Fruit fly (Drosophila melanogaster) whole organism, embryonic: ENCODE measurements around the gene Ir93a.

ENCODE experiments used
- CG10209 ChIP-seq: fragments of 200-800 bp; sonication (Bioruptor generic); optimal IDR thresholded peaks from 3 replicates; lab custom pipeline; 2017; ENCODE audit warnings: missing biosample characterization, mild to moderate bottlenecking, missing genetic modification characterization, missing genetic modification reagents
- CG11247 ChIP-seq: fragments of 200-800 bp; sonication (Bioruptor generic); IDR thresholded peaks from 2 replicates; pipeline ENCODE4 v1.3.6; 2022; ENCODE audit warnings: missing biosample characterization, missing genetic modification characterization
- CG11695 ChIP-seq: fragments of 200-800 bp; sonication (Bioruptor generic); IDR thresholded peaks from 3 replicates; pipeline ENCODE4 v1.3.6; 2022; ENCODE audit warnings: missing biosample characterization, missing genetic modification characterization
- CG12219 ChIP-seq: fragments of 200-800 bp; sonication (Bioruptor generic); optimal IDR thresholded peaks from 3 replicates; lab custom pipeline; 2018; ENCODE audit warnings: missing biosample characterization, mild to moderate bottlenecking, missing genetic modification characterization
- CG12942 ChIP-seq: fragments of 200-800 bp; sonication (Bioruptor generic); optimal IDR thresholded peaks from 3 replicates; lab custom pipeline; 2016; ENCODE audit warnings: missing biosample characterization, missing genetic modification characterization
- CG13296 ChIP-seq: fragments of 200-800 bp; sonication (Bioruptor generic); optimal IDR thresholded peaks from 3 replicates; lab custom pipeline; 2018; ENCODE audit warnings: missing biosample characterization, mild to moderate bottlenecking, missing genetic modification characterization
- CG14014 ChIP-seq: fragments of 200-800 bp; sonication (Bioruptor generic); IDR thresholded peaks from 2 replicates; pipeline ENCODE4 v1.3.6; 2022; ENCODE audit warnings: missing biosample characterization, missing genetic modification characterization
- CG14441 ChIP-seq: fragments of 200-800 bp; sonication (Bioruptor generic); IDR thresholded peaks from 2 replicates; pipeline ENCODE4 v1.3.6; 2022; ENCODE audit warnings: missing biosample characterization, missing genetic modification characterization
- CG1602 ChIP-seq: fragments of 200-800 bp; sonication (Bioruptor generic); optimal IDR thresholded peaks from 3 replicates; lab custom pipeline; 2016; ENCODE audit warnings: missing biosample characterization, missing genetic modification characterization
- CG16863 ChIP-seq: fragments of 200-800 bp; sonication (Bioruptor generic); optimal IDR thresholded peaks from 3 replicates; lab custom pipeline; 2016; ENCODE audit warnings: missing biosample characterization, missing genetic modification characterization
- CG18011 ChIP-seq: fragments of 200-800 bp; sonication (Bioruptor generic); optimal IDR thresholded peaks from 2 replicates; lab custom pipeline; 2017; ENCODE audit warnings: missing biosample characterization, missing genetic modification characterization, mild to moderate bottlenecking, moderate library complexity, missing genotype
- CG3065 ChIP-seq: fragments of 200-800 bp; sonication (Bioruptor generic); optimal IDR thresholded peaks from 2 replicates; lab custom pipeline; 2016; ENCODE audit warnings: missing biosample characterization, missing genetic modification characterization
- CG31441 ChIP-seq: fragments of 200-800 bp; sonication (Bioruptor generic); IDR thresholded peaks from 2 replicates; pipeline ENCODE4 v1.3.6; 2022; ENCODE audit warnings: missing biosample characterization, missing genetic modification characterization
- CG34376 ChIP-seq: fragments of 200-800 bp; sonication (Bioruptor generic); optimal IDR thresholded peaks from 2 replicates; lab custom pipeline; 2018; ENCODE audit warnings: missing biosample characterization, mild to moderate bottlenecking, missing genetic modification characterization
- CG4328 ChIP-seq: fragments of 200-800 bp; sonication (Bioruptor generic); optimal IDR thresholded peaks from 3 replicates; lab custom pipeline; 2017; ENCODE audit warnings: missing biosample characterization, missing genetic modification reagents, missing genetic modification characterization
- CG6254 ChIP-seq: fragments of 200-800 bp; sonication (Bioruptor generic); optimal IDR thresholded peaks from 3 replicates; lab custom pipeline; 2017; ENCODE audit warnings: mild to moderate bottlenecking, missing biosample characterization, missing genetic modification reagents, missing genetic modification characterization
- CG7357 ChIP-seq: fragments of 200-800 bp; sonication (Bioruptor generic); IDR thresholded peaks from 3 replicates; pipeline ENCODE4 v1.3.6; 2022; ENCODE audit warnings: missing biosample characterization, missing genetic modification characterization
- CG8281 ChIP-seq: fragments of 200-800 bp; sonication (Bioruptor generic); optimal IDR thresholded peaks from 2 replicates; lab custom pipeline; 2018; ENCODE audit warnings: missing biosample characterization, mild to moderate bottlenecking, missing genetic modification characterization, moderate library complexity
- CG8388 ChIP-seq: fragments of 200-800 bp; sonication (Bioruptor generic); optimal IDR thresholded peaks from 2 replicates; lab custom pipeline; 2019; ENCODE audit warnings: missing biosample characterization, mild to moderate bottlenecking, missing genetic modification characterization, moderate library complexity
- CG9727 ChIP-seq: fragments of 200-800 bp; sonication (Bioruptor generic); optimal IDR thresholded peaks from 3 replicates; lab custom pipeline; 2017; ENCODE audit warnings: missing biosample characterization, mild to moderate bottlenecking, missing genetic modification characterization
- D19A ChIP-seq: fragments of 200-800 bp; optimal IDR thresholded peaks from 3 replicates; lab custom pipeline; 2019; ENCODE audit warnings: missing biosample characterization, mild to moderate bottlenecking, missing genetic modification characterization, moderate library complexity
- D19B ChIP-seq: fragments of 200-800 bp; sonication (Bioruptor generic); optimal IDR thresholded peaks from 2 replicates; lab custom pipeline; 2017; ENCODE audit warnings: missing biosample characterization, mild to moderate bottlenecking, missing genetic modification characterization
- Dad ChIP-seq: fragments of 200-800 bp; sonication (Bioruptor generic); optimal IDR thresholded peaks from 3 replicates; lab custom pipeline; 2016; ENCODE audit warnings: missing biosample characterization, missing genetic modification characterization
- E2f1 ChIP-seq: fragments of 200-800 bp; sonication (Bioruptor generic); IDR thresholded peaks from 2 replicates; pipeline ENCODE4 v1.3.6; 2022; ENCODE audit warnings: missing biosample characterization, missing genetic modification characterization
- E2f2 ChIP-seq: fragments of 200-800 bp; sonication (Bioruptor generic); IDR thresholded peaks from 2 replicates; pipeline ENCODE4 v1.3.6; 2022; ENCODE audit warnings: missing biosample characterization, missing genetic modification characterization
- Fer3 ChIP-seq: fragments of 200-800 bp; sonication (Bioruptor generic); optimal IDR thresholded peaks from 2 replicates; lab custom pipeline; 2018; ENCODE audit warnings: missing biosample characterization, mild to moderate bottlenecking, missing genetic modification characterization, moderate library complexity
- GATAe ChIP-seq: fragments of 200-800 bp; sonication (Bioruptor generic); conservative IDR thresholded peaks from 2 replicates; pipeline ENCODE4 v1.3.6; 2022; ENCODE audit warnings: missing biosample characterization, missing genetic modification characterization
- Hmr ChIP-seq: fragments of 200-800 bp; sonication (Bioruptor generic); optimal IDR thresholded peaks from 3 replicates; lab custom pipeline; 2017; ENCODE audit warnings: mild to moderate bottlenecking, missing biosample characterization, missing genetic modification reagents, missing genetic modification characterization
- Myb ChIP-seq: fragments of 200-800 bp; sonication (Bioruptor generic); optimal IDR thresholded peaks from 2 replicates; lab custom pipeline; 2016; ENCODE audit warnings: missing biosample characterization, missing genetic modification characterization
- Pdp1 ChIP-seq, 2 experiments: fragments of 200-800 bp; sonication (Bioruptor generic); optimal IDR thresholded peaks; 3 replicates each; lab custom pipeline; 2016; ENCODE audit warnings: missing biosample characterization in 2 of 2, missing genetic modification characterization in 2 of 2, mild to moderate bottlenecking in 1 of 2, moderate library complexity in 1 of 2
- ap ChIP-seq: fragments of 200-800 bp; sonication (Bioruptor generic); IDR thresholded peaks from 2 replicates; pipeline ENCODE4 v1.3.6; 2022; ENCODE audit warnings: missing biosample characterization, missing genetic modification characterization
- btn ChIP-seq: fragments of 200-800 bp; sonication (Bioruptor generic); optimal IDR thresholded peaks from 2 replicates; lab custom pipeline; 2016; ENCODE audit warnings: missing biosample characterization, missing genetic modification characterization
- cg ChIP-seq: fragments of 200-800 bp; sonication (Bioruptor generic); optimal IDR thresholded peaks from 3 replicates; lab custom pipeline; 2019; ENCODE audit warnings: missing biosample characterization, mild to moderate bottlenecking, missing genetic modification characterization, moderate library complexity
- chm ChIP-seq: fragments of 200-800 bp; sonication (Bioruptor generic); IDR thresholded peaks from 2 replicates; pipeline ENCODE4 v1.3.6; 2022; ENCODE audit warnings: missing biosample characterization, missing genetic modification characterization
- chn ChIP-seq: fragments of 200-800 bp; sonication (Bioruptor generic); optimal IDR thresholded peaks from 2 replicates; lab custom pipeline; 2016; ENCODE audit warnings: missing biosample characterization, missing genetic modification characterization
- dimm ChIP-seq: fragments of 200-800 bp; sonication (Bioruptor generic); IDR thresholded peaks from 2 replicates; pipeline ENCODE4 v1.3.6; 2022; ENCODE audit warnings: missing biosample characterization, missing genetic modification characterization
- dmrt99B ChIP-seq: fragments of 200-800 bp; sonication (Bioruptor generic); optimal IDR thresholded peaks from 2 replicates; lab custom pipeline; 2018; ENCODE audit warnings: missing biosample characterization, mild to moderate bottlenecking, missing genetic modification characterization, moderate library complexity
- exex ChIP-seq: fragments of 200-800 bp; sonication (Bioruptor generic); optimal IDR thresholded peaks from 4 replicates; lab custom pipeline; 2018; ENCODE audit warnings: missing biosample characterization, mild to moderate bottlenecking, missing genetic modification characterization, moderate library complexity
- fru ChIP-seq: fragments of >200 bp; optimal IDR thresholded peaks from 2 replicates; lab custom pipeline; 2017
- gcm2 ChIP-seq: fragments of 200-800 bp; sonication (Bioruptor generic); optimal IDR thresholded peaks from 2 replicates; lab custom pipeline; 2016; ENCODE audit warnings: missing biosample characterization, missing genetic modification characterization
- grn ChIP-seq: fragments of 200-800 bp; sonication (Bioruptor generic); optimal IDR thresholded peaks from 3 replicates; lab custom pipeline; 2017; ENCODE audit warnings: missing biosample characterization, missing genetic modification characterization
- hb ChIP-seq: fragments of 200-800 bp; sonication (Bioruptor generic); IDR thresholded peaks from 3 replicates; pipeline ENCODE4 v1.3.6; 2022; ENCODE audit warnings: missing biosample characterization, missing genetic modification characterization; ENCODE audit not compliant: partially characterized antibody
- ken ChIP-seq: fragments of 200-800 bp; sonication (Bioruptor generic); IDR thresholded peaks from 3 replicates; pipeline ENCODE4 v1.3.6; 2022; ENCODE audit warnings: missing biosample characterization, missing genetic modification characterization
- lab ChIP-seq: fragments of 200-800 bp; sonication (Bioruptor generic); optimal IDR thresholded peaks from 3 replicates; lab custom pipeline; 2017; ENCODE audit warnings: missing biosample characterization, missing genetic modification characterization, mild to moderate bottlenecking, moderate library complexity, missing genetic modification reagents
- lov ChIP-seq, 2 experiments: fragments of 200-800 bp in 1 of 2; fragments of >200 bp in 1 of 2; sonication (Bioruptor generic) in 1 of 2; IDR thresholded peaks in 1 of 2; optimal IDR thresholded peaks in 1 of 2; 2 replicates in 1 of 2; 3 replicates in 1 of 2; pipeline versions ENCODE4 v1.3.6 to Lab custom; 2017 to 2022; ENCODE audit warnings: missing biosample characterization in 1 of 2, missing genetic modification characterization in 1 of 2
- nerfin-2 ChIP-seq: fragments of 200-800 bp; sonication (Bioruptor generic); IDR thresholded peaks from 2 replicates; pipeline ENCODE4 v1.3.6; 2022; ENCODE audit warnings: missing biosample characterization, missing genetic modification characterization; ENCODE audit not compliant: partially characterized antibody
- prd ChIP-seq, 3 experiments: fragments of >200 bp in 2 of 3; fragments of 200-800 bp in 1 of 3; sonication (Bioruptor generic) in 1 of 3; optimal IDR thresholded peaks in 2 of 3; IDR thresholded peaks in 1 of 3; 2 replicates in 2 of 3; 3 replicates in 1 of 3; pipeline versions ENCODE4 v1.3.6 to Lab custom; 2017 to 2022; ENCODE audit warnings: missing biosample characterization in 1 of 3, missing genetic modification characterization in 1 of 3
- sens ChIP-seq: fragments of 200-800 bp; sonication (Bioruptor generic); peaks from one replicate; lab custom pipeline; 2016; ENCODE audit warnings: missing biosample characterization, missing genetic modification characterization
- sug ChIP-seq: fragments of 200-800 bp; optimal IDR thresholded peaks from 2 replicates; lab custom pipeline; 2019; ENCODE audit warnings: missing biosample characterization, mild to moderate bottlenecking, missing genetic modification characterization, moderate library complexity
- tgo ChIP-seq: fragments of 200-800 bp; sonication (Bioruptor generic); IDR thresholded peaks from 3 replicates; pipeline ENCODE4 v1.3.6; 2022; ENCODE audit warnings: missing biosample characterization, missing genetic modification characterization
- zfh1 ChIP-seq: fragments of 200-800 bp; sonication (Bioruptor generic); IDR thresholded peaks from 3 replicates; pipeline ENCODE4 v1.3.6; 2022; ENCODE audit warnings: missing biosample characterization, missing genetic modification characterization

Gene Ir93a

DNA sequence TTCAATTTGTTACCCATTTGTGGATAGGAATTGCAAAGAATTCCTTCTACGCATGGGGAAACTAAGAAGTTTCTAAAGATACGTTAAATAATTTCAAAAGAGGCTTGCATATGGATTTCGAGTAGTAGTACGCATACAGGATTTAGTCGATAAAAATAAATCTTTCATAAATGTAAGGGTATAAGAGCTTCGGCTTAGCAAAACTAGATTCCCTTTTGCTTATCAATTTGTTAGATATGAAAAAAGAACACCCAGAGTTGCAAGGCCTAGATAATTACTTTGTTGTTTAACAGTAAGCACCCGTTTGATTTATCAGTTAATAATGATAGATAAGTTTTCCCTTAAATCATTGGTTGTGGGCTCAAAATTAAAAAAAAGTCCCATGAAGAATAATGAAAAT is 14.3 kb downstream of the Ir93a start:
- TF ChIP-seq D19A (tag; lab: Kevin White, UChicago) (peak; percentile 97), lov (optimal IDR thresholded peaks at IDR 0.05; lab: Kevin White, UChicago) (no peak), lov (GFP tag; IDR thresholded peaks at IDR 0.05; lab: Robert Waterston, UW) (no peak), Pdp1 (GFP tag; optimal IDR thresholded peaks at IDR 0.05; lab: Kevin White, UChicago) (peak in 1 of 2 experiments; percentile 59), dmrt99B (tag; lab: Kevin White, UChicago) (peak; percentile 25), Myb (GFP tag; lab: Kevin White, UChicago) (no peak), nerfin-2 (no peak), grn (peak; percentile 68), D19B (GFP tag; lab: Kevin White, UChicago) (no peak), cg (no peak), lab (peak; percentile 85), prd (optimal IDR thresholded peaks at IDR 0.05; lab: Kevin White, UChicago) (no peak), prd (GFP tag; IDR thresholded peaks at IDR 0.05; lab: Robert Waterston, UW) (no peak), Hmr (GFP tag; lab: Kevin White, UChicago) (no peak), gcm2 (GFP tag; lab: Kevin White, UChicago) (no peak), chm (GFP tag; lab: Robert Waterston, UW) (no peak), CG4328 (GFP tag; lab: Kevin White, UChicago) (no peak), sug (tag; lab: Kevin White, UChicago) (peak; percentile 27), CG31441 (GFP tag; lab: Robert Waterston, UW) (no peak), CG11247 (GFP tag; lab: Robert Waterston, UW) (no peak), CG8281 (tag; lab: Kevin White, UChicago) (no peak), fru (lab: Kevin White, UChicago) (no peak), CG11695 (GFP tag; lab: Robert Waterston, UW) (0 out of 3 replicates have a peak, but pooled peaks have one; percentile 42), CG14014 (no peak), ken (no peak), tgo (GFP tag; lab: Robert Waterston, UW) (no peak; the same call in 2 of the 3 replicates), CG16863 (GFP tag; lab: Kevin White, UChicago) (no peak), CG12219 (no peak), CG10209 (GFP tag; lab: Kevin White, UChicago) (no peak), chn (GFP tag; lab: Kevin White, UChicago) (no peak), hb (no peak), zfh1 (GFP tag; lab: Robert Waterston, UW) (no peak), E2f2 (GFP tag; lab: Robert Waterston, UW) (no peak), Fer3 (tag; lab: Kevin White, UChicago) (peak; percentile 37), dimm (GFP tag; lab: Robert Waterston, UW) (no peak), btn (GFP tag; lab: Kevin White, UChicago) (no peak), CG13296 (peak; percentile 18), exex (peak; percentile 89), sens (GFP tag; lab: Kevin White, UChicago) (peak; percentile 76), CG1602 (GFP tag; lab: Kevin White, UChicago) (no peak), CG18011 (GFP tag; lab: Kevin White, UChicago) (no peak), CG12942 (no peak), Dad (no peak), ap (GFP tag; lab: Robert Waterston, UW) (no peak), CG6254 (peak; percentile 32), CG14441 (GFP tag; lab: Robert Waterston, UW) (0 out of 2 replicates have a peak, but pooled peaks have one; percentile 30), E2f1 (GFP tag; lab: Robert Waterston, UW) (no peak), CG9727 (GFP tag; lab: Kevin White, UChicago) (no peak), CG7357 (GFP tag; lab: Robert Waterston, UW) (no peak), CG34376 (GFP tag; lab: Kevin White, UChicago) (peak; percentile 58), GATAe (GFP tag; lab: Robert Waterston, UW) (peak; percentile 40; the same call in 1 of the 2 replicates), CG8388 (GFP tag; lab: Kevin White, UChicago) (no peak), CG3065 (GFP tag; lab: Kevin White, UChicago) (no peak)
